Fruit fly (Drosophila melanogaster): ENCODE data around the gene CG42709.

The CG42709 gene

dm6 chr3L:12780997-12781396, 9.0 kb upstream of the CG42709 start, which contains the start of the genes CG10969 and CG17666:
TSS of gene CG10969 (minus strand) at chr3L:12781097.
TSS of gene CG17666 (plus strand) at chr3L:12781325.
- TF ChIP-seq HLH4C (GFP tag; IDR thresholded peaks at IDR 0.05; ENCODE audit: partially characterized antibody) = no peak
- no peak for TF ChIP-seq CG18476 (GFP tag; optimal IDR thresholded peaks at IDR 0.05)

- TF ChIP-seq CG11696 (GFP tag; IDR thresholded peaks at IDR 0.05) (0 out of 2 replicates have a peak, but pooled peaks have one; percentile 6), Pdp1 (GFP tag; optimal IDR thresholded peaks at IDR 0.05) (peak in 1 of 2 experiments; percentile 48), seq (GFP tag; IDR thresholded peaks at IDR 0.05) (0 out of 2 replicates have a peak, but pooled peaks have one; percentile 31), exex (tag; optimal IDR thresholded peaks at IDR 0.05) (peak; percentile 95), mirr (GFP tag; optimal IDR thresholded peaks at IDR 0.05) (peak; percentile 49), Med (GFP tag) (peak; percentile 78), CG7987 (GFP tag; optimal IDR thresholded peaks at IDR 0.05) (no peak), Doc2 (GFP tag; IDR thresholded peaks at IDR 0.05) (no peak), CG11093 (GFP tag; IDR thresholded peaks at IDR 0.05) (no peak), CG3163 (GFP tag; optimal IDR thresholded peaks at IDR 0.05) (peak; percentile 78), nom (GFP tag; optimal IDR thresholded peaks at IDR 0.05) (peak; percentile 28), Trl (optimal IDR thresholded peaks at IDR 0.05) (peak; percentile 68 to 93), Trl (GFP tag; optimal IDR thresholded peaks at IDR 0.05) (no peak)
These were observed 1.0 kb downstream of the CG42709 start for dm6 chr3L:12790783-12791678.

dm6 chr3L:12791679-12792229, 1.8 kb downstream of the CG42709 start:
- peak; percentile 94 for TF ChIP-seq exex (tag; optimal IDR thresholded peaks at IDR 0.05)
- TF ChIP-seq B-H2 (GFP tag; optimal IDR thresholded peaks at IDR 0.05) = peak; percentile 2
- TF ChIP-seq Blimp-1 (GFP tag; optimal IDR thresholded peaks at IDR 0.05) = no peak
- TF ChIP-seq CG34376 (GFP tag; optimal IDR thresholded peaks at IDR 0.05) = peak; percentile 90
- TF ChIP-seq sd (tag; optimal IDR thresholded peaks at IDR 0.05) = peak; percentile 34
- no peak for TF ChIP-seq Oli (tag; optimal IDR thresholded peaks at IDR 0.05)
- peak; percentile 73 for TF ChIP-seq CG3995 (GFP tag; optimal IDR thresholded peaks at IDR 0.05)
- no peak for TF ChIP-seq CG8290 (GFP tag; optimal IDR thresholded peaks at IDR 0.05)
- TF ChIP-seq CG8290 (tag; optimal IDR thresholded peaks at IDR 0.05) = no peak
- TF ChIP-seq mirr (GFP tag; optimal IDR thresholded peaks at IDR 0.05) = peak; percentile 73
- TF ChIP-seq nmo (GFP tag; optimal IDR thresholded peaks at IDR 0.05) = no peak
- peak; percentile 16 for TF ChIP-seq sens (GFP tag)
- peak; percentile 68 for TF ChIP-seq Med (GFP tag)
- no peak for TF ChIP-seq CG7372 (GFP tag; IDR thresholded peaks at IDR 0.05)
- TF ChIP-seq sug (tag; optimal IDR thresholded peaks at IDR 0.05) = peak; percentile 43
- peak; percentile 56 for TF ChIP-seq grn (GFP tag; optimal IDR thresholded peaks at IDR 0.05)

- TF ChIP-seq Usf (GFP tag; optimal IDR thresholded peaks at IDR 0.05) = peak; percentile 12
- no peak for TF ChIP-seq prd (optimal IDR thresholded peaks at IDR 0.05)
- TF ChIP-seq prd (GFP tag; IDR thresholded peaks at IDR 0.05) = 0 out of 3 replicates have a peak, but pooled peaks have one; percentile 61
- 0 out of 3 replicates have a peak, but pooled peaks have one; percentile 9 for TF ChIP-seq CG14050 (GFP tag; IDR thresholded peaks at IDR 0.05)
- no peak for TF ChIP-seq peb (GFP tag; IDR thresholded peaks at IDR 0.05)
- TF ChIP-seq H15 (GFP tag; IDR thresholded peaks at IDR 0.05) = no peak
- TF ChIP-seq gcm (GFP tag; optimal IDR thresholded peaks at IDR 0.05) = peak; percentile 75
- no peak for TF ChIP-seq so (GFP tag; IDR thresholded peaks at IDR 0.05)
- peak; percentile 1 for TF ChIP-seq CG1603 (tag; optimal IDR thresholded peaks at IDR 0.05)
- TF ChIP-seq CG10274 (GFP tag; optimal IDR thresholded peaks at IDR 0.05) = peak; percentile 1
- TF ChIP-seq CG4854 (GFP tag; optimal IDR thresholded peaks at IDR 0.05) = peak; percentile 23
- TF ChIP-seq trem (tag; optimal IDR thresholded peaks at IDR 0.05) = peak; percentile 64
- TF ChIP-seq wor (GFP tag; IDR thresholded peaks at IDR 0.05) = 0 out of 2 replicates have a peak, but pooled peaks have one; percentile 28
- no peak for TF ChIP-seq grn (GFP tag; optimal IDR thresholded peaks at IDR 0.05)
- TF ChIP-seq CG7745 (tag; optimal IDR thresholded peaks at IDR 0.05) = no peak
- TF ChIP-seq CG13123 (GFP tag; optimal IDR thresholded peaks at IDR 0.05) = no peak
- peak; percentile 56; the same call in 1 of the 2 replicates for TF ChIP-seq CG31441 (GFP tag; IDR thresholded peaks at IDR 0.05)
These were observed 3.0 kb downstream of the CG42709 start for dm6 chr3L:12792933-12793448.
